Worm (Caenorhabditis elegans): ENCODE measurements around the gene Y17G7B.8.

- TF ChIP-seq snpc-4 (GFP tag; optimal IDR thresholded peaks at IDR 0.05) (no peak), snpc-4 (tag; optimal IDR thresholded peaks at IDR 0.05) (no peak), Y53F4B.3 (GFP tag; IDR thresholded peaks at IDR 0.05) (no peak), tlf-1 (GFP tag; optimal IDR thresholded peaks at IDR 0.05) (no peak), unc-62 (GFP tag; optimal IDR thresholded peaks at IDR 0.05) (no peak), hsf-1 (GFP tag; IDR thresholded peaks at IDR 0.05) (no peak), hmg-20 (GFP tag; IDR thresholded peaks at IDR 0.05) (no peak), Y95B8A.8 (GFP tag; IDR thresholded peaks at IDR 0.05) (no peak), snpc-3.4 (tag; optimal IDR thresholded peaks at IDR 0.05) (no peak), ceh-40 (GFP tag; IDR thresholded peaks at IDR 0.05) (no peak)
These were observed 14.8 kb upstream of the Y17G7B.8 start, which contains the start of gene ippk-1 for ce11 chrII:12042108-12042960.
